Worm (Caenorhabditis elegans) whole organism, L4 larva: ENCODE results near the gene R04F11.5.

Experiments used
- F44E2.7 ChIP-seq: fragments of 200-800 bp; sonication (Bioruptor generic); IDR thresholded peaks from 2 replicates; pipeline ENCODE4 v2.1.2; 2022; ENCODE audit warnings: missing genetic modification characterization, missing compliant biosample characterization
- Y105C5A.15 ChIP-seq: fragments of 200-800 bp; sonication (Bioruptor generic); IDR thresholded peaks from 2 replicates; pipeline ENCODE4 v1.3.6; 2022; ENCODE audit warnings: missing genetic modification characterization, missing compliant biosample characterization
- Y48G9A.11 ChIP-seq: fragments of 200-800 bp; sonication (Bioruptor generic); IDR thresholded peaks from 2 replicates; pipeline ENCODE4 v1.3.6; 2022; ENCODE audit warnings: missing genetic modification reagents, missing genetic modification characterization, missing compliant biosample characterization
- ZK337.2 ChIP-seq: fragments of 200-800 bp; sonication (Bioruptor generic); IDR thresholded peaks from 2 replicates; pipeline ENCODE4 v1.3.6; 2022; ENCODE audit warnings: missing genetic modification reagents, missing genetic modification characterization, missing compliant biosample characterization
- aha-1 ChIP-seq: fragments of 150-350 bp; peaks from one replicate; lab custom pipeline; 2014; ENCODE audit warnings: missing biosample characterization, missing genetic modification characterization
- attf-4 ChIP-seq: sonication (generic microtip); optimal IDR thresholded peaks from 3 replicates; lab custom pipeline; 2017; ENCODE audit warnings: missing biosample characterization, missing genetic modification characterization
- daf-16 ChIP-seq, 3 experiments: sonication (generic microtip); optimal IDR thresholded peaks; 2 replicates each; lab custom pipeline; 2016 to 2017; ENCODE audit warnings: missing genetic modification characterization in 3 of 3, missing genetic modification reagents in 3 of 3, mild to moderate bottlenecking in 2 of 3, missing compliant biosample characterization in 2 of 3, missing biosample characterization in 1 of 3, moderate library complexity in 1 of 3
- dmd-6 ChIP-seq: fragments of 200-800 bp; sonication (Bioruptor generic); IDR thresholded peaks from 2 replicates; pipeline ENCODE4 v1.3.6; 2022; ENCODE audit warnings: missing genetic modification reagents, missing genetic modification characterization, missing compliant biosample characterization
- dmd-8 ChIP-seq: fragments of 200-800 bp; sonication (Bioruptor generic); IDR thresholded peaks from 2 replicates; pipeline ENCODE4 v1.3.6; 2022; ENCODE audit warnings: missing genetic modification characterization, missing compliant biosample characterization
- dmd-9 ChIP-seq: fragments of 200-800 bp; sonication (Bioruptor generic); IDR thresholded peaks from 2 replicates; pipeline ENCODE4 v1.3.6; 2022; ENCODE audit warnings: missing genetic modification reagents, missing genetic modification characterization, missing compliant biosample characterization
- dpl-1 ChIP-seq: fragments of 150-350 bp; optimal IDR thresholded peaks from 2 replicates; lab custom pipeline; 2014; ENCODE audit warnings: missing biosample characterization, missing genetic modification reagents, missing genetic modification characterization
- duxl-1 ChIP-seq: sonication (generic microtip); optimal IDR thresholded peaks from 2 replicates; lab custom pipeline; 2016; ENCODE audit warnings: mild to moderate bottlenecking, missing genetic modification characterization, moderate library complexity, missing compliant biosample characterization; ENCODE audit not compliant: poor library complexity
- egl-27 ChIP-seq: sonication (generic microtip); optimal IDR thresholded peaks from 3 replicates; lab custom pipeline; 2017; ENCODE audit warnings: missing biosample characterization, missing genetic modification reagents, missing genetic modification characterization
- egl-43 ChIP-seq: fragments of 200-800 bp; sonication (Bioruptor generic); IDR thresholded peaks from 2 replicates; pipeline ENCODE4 v1.3.6; 2022; ENCODE audit warnings: missing genetic modification reagents, missing genetic modification characterization, missing compliant biosample characterization
- fkh-10 ChIP-seq: fragments of 150-350 bp; optimal IDR thresholded peaks from 2 replicates; lab custom pipeline; 2014; ENCODE audit warnings: missing biosample characterization, missing genetic modification reagents, missing genetic modification characterization
- fos-1 ChIP-seq: fragments of 150-350 bp; optimal IDR thresholded peaks from 2 replicates; lab custom pipeline; 2014; ENCODE audit warnings: missing biosample characterization, missing genetic modification characterization
- hlh-30 ChIP-seq: sonication (generic microtip); optimal IDR thresholded peaks from 2 replicates; lab custom pipeline; 2017; ENCODE audit warnings: antibody characterized with exemption, mild to moderate bottlenecking, missing genetic modification characterization, missing compliant biosample characterization; ENCODE audit not compliant: insufficient read depth
- hmg-1.1 ChIP-seq: fragments of 200-800 bp; sonication (Bioruptor generic); IDR thresholded peaks from 2 replicates; pipeline ENCODE4 v1.3.6; 2022; ENCODE audit warnings: missing genetic modification reagents, missing genetic modification characterization, missing compliant biosample characterization
- lin-13 ChIP-seq: fragments of 150-350 bp; optimal IDR thresholded peaks from 2 replicates; lab custom pipeline; 2014; ENCODE audit warnings: missing biosample characterization, missing genetic modification reagents, missing genetic modification characterization
- lin-38 ChIP-seq: fragments of 200-800 bp; sonication (Bioruptor generic); IDR thresholded peaks from 2 replicates; pipeline ENCODE4 v1.3.6; 2022; ENCODE audit warnings: missing genetic modification reagents, missing genetic modification characterization, missing compliant biosample characterization
- lsy-2 ChIP-seq, 2 experiments: fragments of 150-350 bp in 1 of 2; sonication (generic microtip) in 1 of 2; optimal IDR thresholded peaks; 2 replicates each; lab custom pipeline; 2014 to 2017; ENCODE audit warnings: missing biosample characterization in 2 of 2, missing genetic modification characterization in 2 of 2
- mdl-1 ChIP-seq, 2 experiments: fragments of 150-350 bp in 1 of 2; sonication (generic microtip) in 1 of 2; optimal IDR thresholded peaks; 2 replicates each; lab custom pipeline; 2014 to 2017; ENCODE audit warnings: missing biosample characterization in 2 of 2, missing genetic modification characterization in 2 of 2
- mdt-29 ChIP-seq: fragments of 200-800 bp; sonication (Bioruptor generic); IDR thresholded peaks from 2 replicates; pipeline ENCODE4 v1.3.6; 2022; ENCODE audit warnings: missing genetic modification reagents, missing genetic modification characterization, missing compliant biosample characterization
- mep-1 ChIP-seq: fragments of 150-350 bp; sonication (generic microtip); optimal IDR thresholded peaks from 3 replicates; lab custom pipeline; 2014; ENCODE audit warnings: missing biosample characterization, missing genetic modification characterization
- mes-2 ChIP-seq: sonication (generic microtip); optimal IDR thresholded peaks from 2 replicates; lab custom pipeline; 2016; ENCODE audit warnings: missing genotype, mild to moderate bottlenecking, missing genetic modification characterization, missing compliant biosample characterization; ENCODE audit not compliant: poor library complexity, severe bottlenecking
- nhr-10 ChIP-seq: fragments of 150-350 bp; optimal IDR thresholded peaks from 2 replicates; lab custom pipeline; 2014; ENCODE audit warnings: missing biosample characterization, missing genetic modification characterization
- nhr-102 ChIP-seq: sonication (generic microtip); optimal IDR thresholded peaks from 2 replicates; lab custom pipeline; 2016; ENCODE audit warnings: mild to moderate bottlenecking, missing genetic modification characterization, moderate library complexity, missing compliant biosample characterization
- nhr-11 ChIP-seq: fragments of 150-350 bp; optimal IDR thresholded peaks from 2 replicates; lab custom pipeline; 2014; ENCODE audit warnings: missing biosample characterization, missing genetic modification characterization
- nhr-28 ChIP-seq: fragments of 150-350 bp; optimal IDR thresholded peaks from 2 replicates; lab custom pipeline; 2014; ENCODE audit warnings: missing biosample characterization, missing genetic modification characterization
- pha-4 ChIP-seq, 2 experiments: fragments of 150-350 bp in 1 of 2; fragments of 200-800 bp in 1 of 2; sonication (Bioruptor generic) in 1 of 2; IDR thresholded peaks in 1 of 2; optimal IDR thresholded peaks in 1 of 2; 2 replicates each; pipeline versions ENCODE4 v1.3.6 to Lab custom; 2014 to 2022; ENCODE audit warnings: missing genetic modification characterization in 2 of 2, missing genetic modification reagents in 2 of 2, missing biosample characterization in 1 of 2, missing compliant biosample characterization in 1 of 2
- zfp-2 ChIP-seq: sonication (generic microtip); optimal IDR thresholded peaks from 2 replicates; lab custom pipeline; 2016; ENCODE audit warnings: mild to moderate bottlenecking, missing genetic modification characterization, missing compliant biosample characterization

Gene R04F11.5

ce11 chrV:12276946-12277345 lies 40.9 kb downstream of the R04F11.5 start, which contains the start of gene bnc-1:
Gene bnc-1, minus strand, starts transcription at chrV:12277046.
- peak; percentile 33; the same call in 1 of the 2 replicates for TF ChIP-seq F44E2.7 (GFP tag; lab: Robert Waterston, UW)
- TF ChIP-seq pha-4 (GFP tag; IDR thresholded peaks at IDR 0.05; lab: Robert Waterston, UW) = no peak
- no peak for TF ChIP-seq pha-4 (tag; optimal IDR thresholded peaks at IDR 0.05; lab: Kevin White, UChicago)

- no peak for TF ChIP-seq attf-4 (tag; lab: Kevin White, UChicago)
- TF ChIP-seq dmd-6 (GFP tag; lab: Robert Waterston, UW) = no peak
- no peak for TF ChIP-seq mdt-29 (GFP tag; lab: Robert Waterston, UW)
- TF ChIP-seq hmg-1.1 (GFP tag; lab: Robert Waterston, UW) = no peak
- TF ChIP-seq egl-27 (tag; lab: Kevin White, UChicago) = no peak
- no peak for TF ChIP-seq nhr-10 (tag; lab: Kevin White, UChicago)
- TF ChIP-seq mdl-1 (tag; optimal IDR thresholded peaks at IDR 0.05; lab: Kevin White, UChicago) = no peak
- TF ChIP-seq lsy-2 (tag; optimal IDR thresholded peaks at IDR 0.05; lab: Kevin White, UChicago) = no peak
- no peak for TF ChIP-seq Y48G9A.11 (GFP tag; lab: Robert Waterston, UW)
- no peak for TF ChIP-seq duxl-1
- TF ChIP-seq nhr-28 (tag; lab: Kevin White, UChicago) = no peak
- no peak for TF ChIP-seq dmd-8 (GFP tag; lab: Robert Waterston, UW)
- no peak for TF ChIP-seq Y105C5A.15 (GFP tag; lab: Robert Waterston, UW)
- TF ChIP-seq egl-43 (GFP tag; lab: Robert Waterston, UW) = no peak
- TF ChIP-seq dmd-9 (GFP tag; lab: Robert Waterston, UW) = no peak
These were observed 42.1 kb downstream of the R04F11.5 start for ce11 chrV:12275714-12276113.

ce11 chrV:12271495-12271894 lies 46.3 kb downstream of the R04F11.5 start, which contains the start of the genes tsfm-1 and capg-2:
Gene tsfm-1, minus strand, starts transcription at chrV:12271551.
Gene capg-2, plus strand, starts transcription at chrV:12271873.
- TF ChIP-seq mep-1 (tag; lab: Kevin White, UChicago) = no peak
- peak; percentile 29 for TF ChIP-seq mes-2 (tag; lab: Kevin White, UChicago)
- no peak for TF ChIP-seq zfp-2 (tag; lab: Kevin White, UChicago)
- no peak for TF ChIP-seq nhr-102
- no peak for TF ChIP-seq ZK337.2 (GFP tag; lab: Robert Waterston, UW)
- TF ChIP-seq lin-13 = no peak
- TF ChIP-seq dpl-1 (GFP tag; lab: Kevin White, UChicago) = peak; percentile 73
- peak; percentile 62 for TF ChIP-seq aha-1 (tag; lab: Kevin White, UChicago)
- TF ChIP-seq lin-38 (GFP tag; lab: Robert Waterston, UW) = peak; percentile 84
- TF ChIP-seq fos-1 (tag; lab: Kevin White, UChicago) = no peak

ce11 chrV:12269272-12269767 lies 48.5 kb downstream of the R04F11.5 start, which contains the start of gene twk-24:
Gene twk-24, minus strand, starts transcription at chrV:12269322.
- TF ChIP-seq hlh-30 = peak; percentile 6
- TF ChIP-seq nhr-11 (tag; lab: Kevin White, UChicago) = peak; percentile 17
- no peak for TF ChIP-seq F44E2.7 (GFP tag; lab: Robert Waterston, UW)
- no peak for TF ChIP-seq mep-1 (tag; lab: Kevin White, UChicago)
- no peak for TF ChIP-seq fkh-10
- TF ChIP-seq daf-16 (GFP tag; optimal IDR thresholded peaks at IDR 0.05; lab: Kevin White, UChicago) = peak in 1 of 2 experiments; percentile 23
- no peak for TF ChIP-seq daf-16 (tag; optimal IDR thresholded peaks at IDR 0.05; lab: Kevin White, UChicago)
- TF ChIP-seq, all 104 proteins: peak for 3
